Fruit fly (Drosophila melanogaster) whole organism, embryonic: ENCODE data around the gene CG31551.

ENCODE experiments used
- BtbVII ChIP-seq: fragments of 200-800 bp; sonication (Bioruptor generic); optimal IDR thresholded peaks from 3 replicates; lab custom pipeline; 2017; ENCODE audit warnings: missing biosample characterization, mild to moderate bottlenecking, missing genetic modification characterization
- Bteb2 ChIP-seq: fragments of 200-800 bp; sonication (Bioruptor generic); optimal IDR thresholded peaks from 2 replicates; lab custom pipeline; 2016; ENCODE audit warnings: missing biosample characterization, missing genetic modification characterization
- CG10543 ChIP-seq: fragments of 200-800 bp; sonication (Bioruptor generic); optimal IDR thresholded peaks from 3 replicates; lab custom pipeline; 2017; ENCODE audit warnings: missing biosample characterization, mild to moderate bottlenecking, missing genetic modification characterization, moderate library complexity
- CG12104 ChIP-seq: fragments of 200-800 bp; sonication (Bioruptor generic); optimal IDR thresholded peaks from 3 replicates; lab custom pipeline; 2016; ENCODE audit warnings: missing biosample characterization, missing genetic modification characterization
- CG12155 ChIP-seq: fragments of 200-800 bp; sonication (Bioruptor generic); optimal IDR thresholded peaks from 3 replicates; lab custom pipeline; 2016; ENCODE audit warnings: missing biosample characterization, missing genetic modification characterization
- CG12299 ChIP-seq: fragments of 200-800 bp; sonication (Bioruptor generic); optimal IDR thresholded peaks from 2 replicates; lab custom pipeline; 2018; ENCODE audit warnings: missing biosample characterization, mild to moderate bottlenecking, missing genetic modification characterization
- CG12744 ChIP-seq: fragments of 200-800 bp; sonication (Bioruptor generic); optimal IDR thresholded peaks from 2 replicates; lab custom pipeline; 2016; ENCODE audit warnings: missing biosample characterization, missing genetic modification characterization
- CG13296 ChIP-seq: fragments of 200-800 bp; sonication (Bioruptor generic); optimal IDR thresholded peaks from 3 replicates; lab custom pipeline; 2018; ENCODE audit warnings: missing biosample characterization, mild to moderate bottlenecking, missing genetic modification characterization
- CG15011 ChIP-seq: fragments of 200-800 bp; sonication (Bioruptor generic); optimal IDR thresholded peaks from 3 replicates; lab custom pipeline; 2018; ENCODE audit warnings: missing biosample characterization, mild to moderate bottlenecking, missing genetic modification characterization
- CG1529 ChIP-seq: fragments of 200-800 bp; sonication (Bioruptor generic); optimal IDR thresholded peaks from 3 replicates; lab custom pipeline; 2018; ENCODE audit warnings: missing biosample characterization, missing genetic modification characterization
- CG1647 ChIP-seq: fragments of 200-800 bp; sonication (Bioruptor generic); optimal IDR thresholded peaks from 3 replicates; lab custom pipeline; 2016; ENCODE audit warnings: missing biosample characterization, missing genetic modification characterization
- CG17829 ChIP-seq: fragments of 200-800 bp; optimal IDR thresholded peaks from 2 replicates; lab custom pipeline; 2019; ENCODE audit warnings: missing biosample characterization, mild to moderate bottlenecking, missing genetic modification characterization, moderate library complexity
- CG18619 ChIP-seq: fragments of 200-800 bp; sonication (Bioruptor generic); optimal IDR thresholded peaks from 3 replicates; lab custom pipeline; 2017; ENCODE audit warnings: missing biosample characterization, mild to moderate bottlenecking, missing genetic modification characterization
- CG2678 ChIP-seq: fragments of 200-800 bp; sonication (Bioruptor generic); optimal IDR thresholded peaks from 3 replicates; lab custom pipeline; 2019; ENCODE audit warnings: missing biosample characterization, mild to moderate bottlenecking, missing genetic modification characterization, moderate library complexity
- CG2875 ChIP-seq: fragments of 200-800 bp; sonication (Bioruptor generic); optimal IDR thresholded peaks from 2 replicates; lab custom pipeline; 2017; ENCODE audit warnings: missing biosample characterization, mild to moderate bottlenecking, missing genetic modification characterization, missing genetic modification reagents
- CG30403 ChIP-seq: fragments of 200-800 bp; sonication (Bioruptor generic); optimal IDR thresholded peaks from 3 replicates; lab custom pipeline; 2016; ENCODE audit warnings: missing biosample characterization, missing genetic modification characterization
- CG30431 ChIP-seq: fragments of 200-800 bp; sonication (Bioruptor generic); optimal IDR thresholded peaks from 2 replicates; lab custom pipeline; 2017; ENCODE audit warnings: missing biosample characterization, missing genetic modification characterization
- CG3281 ChIP-seq: fragments of 200-800 bp; sonication (Bioruptor generic); optimal IDR thresholded peaks from 3 replicates; lab custom pipeline; 2017; ENCODE audit warnings: missing biosample characterization, mild to moderate bottlenecking, missing genetic modification characterization
- CG3838 ChIP-seq: fragments of 200-800 bp; sonication (Bioruptor generic); optimal IDR thresholded peaks from 3 replicates; lab custom pipeline; 2016; ENCODE audit warnings: missing biosample characterization, missing genetic modification characterization
- CG3995 ChIP-seq: fragments of 200-800 bp; sonication (Bioruptor generic); optimal IDR thresholded peaks from 3 replicates; lab custom pipeline; 2016; ENCODE audit warnings: missing biosample characterization, missing genetic modification characterization
- CG6254 ChIP-seq: fragments of 200-800 bp; sonication (Bioruptor generic); optimal IDR thresholded peaks from 3 replicates; lab custom pipeline; 2017; ENCODE audit warnings: mild to moderate bottlenecking, missing biosample characterization, missing genetic modification reagents, missing genetic modification characterization
- CG8924 ChIP-seq: fragments of 200-800 bp; optimal IDR thresholded peaks from 3 replicates; lab custom pipeline; 2019; ENCODE audit warnings: missing biosample characterization, mild to moderate bottlenecking, missing genetic modification characterization, moderate library complexity
- CkIIα-i1 ChIP-seq: fragments of 200-800 bp; sonication (Bioruptor generic); IDR thresholded peaks from 2 replicates; pipeline ENCODE4 v1.3.6; 2022; ENCODE audit warnings: missing biosample characterization, missing genetic modification characterization
- Fer2 ChIP-seq: fragments of 200-800 bp; sonication (Bioruptor generic); optimal IDR thresholded peaks from 2 replicates; lab custom pipeline; 2018; ENCODE audit warnings: missing biosample characterization, mild to moderate bottlenecking, missing genetic modification characterization, moderate library complexity
- Gug ChIP-seq: fragments of 200-800 bp; sonication (Bioruptor generic); IDR thresholded peaks from 4 replicates; pipeline ENCODE4 v1.3.6; 2022; ENCODE audit warnings: missing biosample characterization, missing genetic modification characterization
- HHEX ChIP-seq: fragments of 200-800 bp; sonication (Bioruptor generic); optimal IDR thresholded peaks from 3 replicates; lab custom pipeline; 2017; ENCODE audit warnings: missing biosample characterization, mild to moderate bottlenecking, missing genetic modification characterization, missing genetic modification reagents
- Kr ChIP-seq: fragments of 200-800 bp; sonication (Bioruptor generic); optimal IDR thresholded peaks from 2 replicates; lab custom pipeline; 2017; ENCODE audit warnings: missing biosample characterization, mild to moderate bottlenecking, missing genetic modification characterization
- Mes4 ChIP-seq: fragments of 200-800 bp; sonication (Bioruptor generic); optimal IDR thresholded peaks from 2 replicates; lab custom pipeline; 2016; ENCODE audit warnings: missing biosample characterization, missing genetic modification characterization
- NK7.1 ChIP-seq: fragments of 200-800 bp; sonication (Bioruptor generic); optimal IDR thresholded peaks from 3 replicates; lab custom pipeline; 2016; ENCODE audit warnings: missing biosample characterization, missing genetic modification characterization
- NfI ChIP-seq: fragments of 200-800 bp; sonication (Bioruptor generic); optimal IDR thresholded peaks from 3 replicates; lab custom pipeline; 2018; ENCODE audit warnings: missing biosample characterization, mild to moderate bottlenecking, missing genetic modification characterization, moderate library complexity
- Pdp1 ChIP-seq, 2 experiments: fragments of 200-800 bp; sonication (Bioruptor generic); optimal IDR thresholded peaks; 3 replicates each; lab custom pipeline; 2016; ENCODE audit warnings: missing biosample characterization in 2 of 2, missing genetic modification characterization in 2 of 2, mild to moderate bottlenecking in 1 of 2, moderate library complexity in 1 of 2
- Stat92E ChIP-seq, 3 experiments: fragments of >200 bp in 2 of 3; fragments of 200-800 bp in 1 of 3; sonication (Bioruptor generic) in 1 of 3; optimal IDR thresholded peaks; 2 replicates each; lab custom pipeline; 2017 to 2019; ENCODE audit warnings: missing biosample characterization in 3 of 3, missing genetic modification characterization in 3 of 3, mild to moderate bottlenecking in 1 of 3, moderate library complexity in 1 of 3
- Xbp1 ChIP-seq: fragments of 200-800 bp; sonication (Bioruptor generic); optimal IDR thresholded peaks from 3 replicates; lab custom pipeline; 2016; ENCODE audit warnings: missing biosample characterization, mild to moderate bottlenecking, missing genetic modification characterization
- YL-1 ChIP-seq: fragments of 200-800 bp; sonication (Bioruptor generic); optimal IDR thresholded peaks from 3 replicates; lab custom pipeline; 2017; ENCODE audit warnings: missing biosample characterization, mild to moderate bottlenecking, missing genetic modification characterization
- aop ChIP-seq: fragments of 200-800 bp; sonication (Bioruptor generic); IDR thresholded peaks from 2 replicates; pipeline ENCODE4 v1.3.6; 2022; ENCODE audit warnings: missing biosample characterization, missing genetic modification characterization
- chn ChIP-seq: fragments of 200-800 bp; sonication (Bioruptor generic); optimal IDR thresholded peaks from 2 replicates; lab custom pipeline; 2016; ENCODE audit warnings: missing biosample characterization, missing genetic modification characterization
- dmrt11E ChIP-seq: fragments of 200-800 bp; sonication (Bioruptor generic); optimal IDR thresholded peaks from 3 replicates; lab custom pipeline; 2018; ENCODE audit warnings: missing biosample characterization, mild to moderate bottlenecking, missing genetic modification characterization, moderate library complexity
- ems ChIP-seq: fragments of 200-800 bp; sonication (Bioruptor generic); optimal IDR thresholded peaks from 3 replicates; lab custom pipeline; 2016; ENCODE audit warnings: missing biosample characterization, missing genetic modification characterization
- esg ChIP-seq: fragments of 200-800 bp; sonication (Bioruptor generic); conservative IDR thresholded peaks from 2 replicates; pipeline ENCODE4 v1.3.6; 2022; ENCODE audit warnings: missing biosample characterization, missing genetic modification characterization
- klu ChIP-seq: fragments of 200-800 bp; sonication (Bioruptor generic); IDR thresholded peaks from 2 replicates; pipeline ENCODE4 v1.3.6; 2022; ENCODE audit warnings: missing biosample characterization, missing genetic modification characterization
- lbe ChIP-seq: fragments of 200-800 bp; sonication (Bioruptor generic); optimal IDR thresholded peaks from 2 replicates; lab custom pipeline; 2016; ENCODE audit warnings: missing biosample characterization, mild to moderate bottlenecking, missing genetic modification characterization
- mld ChIP-seq: fragments of 200-800 bp; sonication (Bioruptor generic); IDR thresholded peaks from 3 replicates; pipeline ENCODE4 v1.3.6; 2022; ENCODE audit warnings: missing biosample characterization, missing genetic modification characterization; ENCODE audit not compliant: partially characterized antibody
- salm ChIP-seq: fragments of 200-800 bp; sonication (Bioruptor generic); optimal IDR thresholded peaks from 2 replicates; lab custom pipeline; 2018; ENCODE audit warnings: missing biosample characterization, mild to moderate bottlenecking, missing genetic modification characterization
- scrt ChIP-seq: fragments of 200-800 bp; sonication (Bioruptor generic); optimal IDR thresholded peaks from 2 replicates; lab custom pipeline; 2018; ENCODE audit warnings: missing biosample characterization, mild to moderate bottlenecking, missing genetic modification characterization, moderate library complexity
- sd ChIP-seq: fragments of 200-800 bp; sonication (Bioruptor generic); optimal IDR thresholded peaks from 3 replicates; lab custom pipeline; 2018; ENCODE audit warnings: missing biosample characterization, mild to moderate bottlenecking, missing genetic modification characterization, moderate library complexity
- sob ChIP-seq: fragments of 200-800 bp; sonication (Bioruptor generic); IDR thresholded peaks from 2 replicates; pipeline ENCODE4 v1.3.6; 2022; ENCODE audit warnings: missing biosample characterization, missing genetic modification characterization
- trem ChIP-seq: fragments of 200-800 bp; optimal IDR thresholded peaks from 3 replicates; lab custom pipeline; 2019; ENCODE audit warnings: missing biosample characterization, mild to moderate bottlenecking, missing genetic modification characterization, moderate library complexity
- ttk ChIP-seq: fragments of 200-800 bp; sonication (Bioruptor generic); IDR thresholded peaks from 2 replicates; pipeline ENCODE4 v2.1.2; 2022; ENCODE audit warnings: missing biosample characterization, missing genetic modification characterization
- vfl ChIP-seq: fragments of 200-800 bp; sonication (Bioruptor generic); optimal IDR thresholded peaks from 2 replicates; lab custom pipeline; 2016; ENCODE audit warnings: missing biosample characterization, missing genetic modification characterization

The CG31551 gene

DNA sequence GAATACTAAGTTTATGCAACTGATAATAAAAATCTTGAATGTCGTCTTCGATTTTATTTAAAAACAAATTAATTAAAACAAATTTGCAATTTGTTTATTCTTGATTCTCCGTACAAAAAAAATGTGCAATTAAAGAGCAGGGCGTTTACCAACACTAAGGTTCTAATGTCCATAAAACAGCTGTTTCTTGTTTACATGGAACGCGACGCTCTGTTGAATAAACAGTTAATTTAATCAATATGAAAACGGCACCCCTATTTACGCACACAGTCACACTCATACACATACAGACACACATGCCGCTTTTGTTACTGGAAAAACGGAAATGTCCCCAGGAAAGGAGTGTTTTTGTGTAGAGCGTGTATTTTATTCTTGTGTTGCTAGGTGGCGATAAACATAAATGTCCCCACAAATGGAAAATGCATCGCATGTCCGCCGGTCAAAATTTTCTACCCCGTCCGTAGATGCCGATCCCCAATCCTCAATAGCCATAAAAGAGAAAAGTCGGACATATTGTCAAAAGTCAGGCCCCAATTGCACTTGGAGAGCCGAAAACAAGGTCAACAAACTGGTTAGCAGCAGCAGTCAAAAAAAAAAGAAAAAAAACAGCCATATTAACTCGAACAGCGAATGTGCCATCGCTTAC, 4.5 kb upstream of the CG31551 start (continued):
- TF ChIP-seq dmrt11E (tag; lab: Kevin White, UChicago), result peak; percentile 64
- peak; percentile 84 for TF ChIP-seq CG13296 (GFP tag; lab: Kevin White, UChicago)
- TF ChIP-seq Stat92E (GFP tag; optimal IDR thresholded peaks at IDR 0.05; lab: Kevin White, UChicago), result peak in 1 of 3 experiments; percentile 78
- no peak for TF ChIP-seq sob (GFP tag; lab: Robert Waterston, UW)
- peak; percentile 90 for TF ChIP-seq CG12299 (tag; lab: Kevin White, UChicago)
- TF ChIP-seq ttk (GFP tag; lab: Robert Waterston, UW), result no peak
- TF ChIP-seq chn (GFP tag; lab: Kevin White, UChicago), result peak; percentile 52
- TF ChIP-seq CG17829 (tag; lab: Kevin White, UChicago), result peak; percentile 64
- peak; percentile 26 for TF ChIP-seq vfl (GFP tag; lab: Kevin White, UChicago)
- peak; percentile 42 for TF ChIP-seq CG30403 (GFP tag; lab: Kevin White, UChicago)
- no peak for TF ChIP-seq mld (GFP tag; lab: Robert Waterston, UW)
- peak; percentile 71 for TF ChIP-seq trem
- TF ChIP-seq esg, result no peak
- peak; percentile 35 to 87 for TF ChIP-seq Pdp1 (GFP tag; optimal IDR thresholded peaks at IDR 0.05; lab: Kevin White, UChicago)
- peak; percentile 64 for TF ChIP-seq CG15011 (GFP tag; lab: Kevin White, UChicago)
- peak; percentile 77 for TF ChIP-seq Kr (GFP tag; lab: Kevin White, UChicago)
- TF ChIP-seq lbe (GFP tag; lab: Kevin White, UChicago), result peak; percentile 66
- TF ChIP-seq NfI (GFP tag; lab: Kevin White, UChicago), result peak; percentile 59
- peak; percentile 90 for TF ChIP-seq scrt (GFP tag; lab: Kevin White, UChicago)
- TF ChIP-seq CG8924 (tag; lab: Kevin White, UChicago), result peak; percentile 89
- TF ChIP-seq CG2678, result peak; percentile 78
- peak; percentile 48 for TF ChIP-seq sd (tag; lab: Kevin White, UChicago)
- peak; percentile 91 for TF ChIP-seq CG2875 (GFP tag; lab: Kevin White, UChicago)
- TF ChIP-seq CG12155 (GFP tag; lab: Kevin White, UChicago), result peak; percentile 36
- TF ChIP-seq Gug, result no peak
- TF ChIP-seq ems (GFP tag; lab: Kevin White, UChicago), result peak; percentile 33
- no peak for TF ChIP-seq aop (GFP tag; lab: Robert Waterston, UW)
- TF ChIP-seq CG1647 (GFP tag; lab: Kevin White, UChicago), result peak; percentile 74
- peak; percentile 82 for TF ChIP-seq BtbVII
- peak; percentile 78 for TF ChIP-seq CG3281 (GFP tag; lab: Kevin White, UChicago)
- peak; percentile 8 for TF ChIP-seq CG3995
- TF ChIP-seq Mes4 (GFP tag; lab: Kevin White, UChicago), result peak; percentile 69
- peak; percentile 34 for TF ChIP-seq CG12104 (GFP tag; lab: Kevin White, UChicago)
- TF ChIP-seq CG12744 (GFP tag; lab: Kevin White, UChicago), result peak; percentile 15
- TF ChIP-seq CG1529 (GFP tag; lab: Kevin White, UChicago), result peak; percentile 79
- TF ChIP-seq YL-1, result peak; percentile 77
- TF ChIP-seq CG6254 (GFP tag; lab: Kevin White, UChicago), result peak; percentile 78
- TF ChIP-seq Bteb2 (GFP tag; lab: Kevin White, UChicago), result peak; percentile 54
- TF ChIP-seq salm (tag; lab: Kevin White, UChicago), result peak; percentile 54
- TF ChIP-seq HHEX (GFP tag; lab: Kevin White, UChicago), result peak; percentile 82
- no peak for TF ChIP-seq klu (GFP tag; lab: Robert Waterston, UW)
- peak; percentile 75 for TF ChIP-seq NK7.1 (GFP tag; lab: Kevin White, UChicago)
- peak; percentile 39 for TF ChIP-seq Fer2 (tag; lab: Kevin White, UChicago)
- peak; percentile 90 for TF ChIP-seq CG10543 (GFP tag; lab: Kevin White, UChicago)
- TF ChIP-seq CG30431 (GFP tag; lab: Kevin White, UChicago), result no peak
- peak; percentile 64 for TF ChIP-seq CG3838 (GFP tag; lab: Kevin White, UChicago)
- peak; percentile 76 for TF ChIP-seq CG18619 (GFP tag; lab: Kevin White, UChicago)
- TF ChIP-seq Xbp1 (GFP tag; lab: Kevin White, UChicago), result peak; percentile 25
- no peak for TF ChIP-seq CkIIα-i1 (GFP tag; lab: Robert Waterston, UW)
